Worm (Caenorhabditis elegans): ENCODE data around the gene R07A4.2.

ce11 chrX:10694933-10695332 lies 51.4 kb downstream of the R07A4.2 start, which contains the start of gene plpp-1.3:
- TF ChIP-seq lin-13 (GFP tag; optimal IDR thresholded peaks at IDR 0.05) (peak; percentile 3), ceh-28 (tag; optimal IDR thresholded peaks at IDR 0.05) (no peak), mdl-1 (tag; optimal IDR thresholded peaks at IDR 0.05) (peak in 1 of 2 experiments; percentile 30), zip-2 (tag; optimal IDR thresholded peaks at IDR 0.05) (no peak), unc-39 (tag; optimal IDR thresholded peaks at IDR 0.05) (no peak), zag-1 (tag; optimal IDR thresholded peaks at IDR 0.05) (no peak), ama-1 (optimal IDR thresholded peaks at IDR 0.05) (no peak), nhr-77 (tag; optimal IDR thresholded peaks at IDR 0.05) (peak; percentile 20), ztf-11 (tag; optimal IDR thresholded peaks at IDR 0.05) (no peak), nhr-10 (tag; optimal IDR thresholded peaks at IDR 0.05) (no peak), unc-62 (GFP tag; optimal IDR thresholded peaks at IDR 0.05 in 1 of 2) (no peak), unc-62 (tag; optimal IDR thresholded peaks at IDR 0.05) (no peak), ZK546.5 (tag; optimal IDR thresholded peaks at IDR 0.05) (no peak), dmd-6 (GFP tag; IDR thresholded peaks at IDR 0.05) (peak; percentile 30; the same call in 1 of the 2 replicates), ceh-44 (GFP tag; IDR thresholded peaks at IDR 0.05) (no peak)
